Worm (Caenorhabditis elegans): ENCODE results near the gene C54E4.1.
"Not testable (repeated sequence)": the region's sequence is repeated elsewhere in the genome, so short reads cannot be mapped to it uniquely, and the experiment has no call there.

C54E4.1 gene

DNA sequence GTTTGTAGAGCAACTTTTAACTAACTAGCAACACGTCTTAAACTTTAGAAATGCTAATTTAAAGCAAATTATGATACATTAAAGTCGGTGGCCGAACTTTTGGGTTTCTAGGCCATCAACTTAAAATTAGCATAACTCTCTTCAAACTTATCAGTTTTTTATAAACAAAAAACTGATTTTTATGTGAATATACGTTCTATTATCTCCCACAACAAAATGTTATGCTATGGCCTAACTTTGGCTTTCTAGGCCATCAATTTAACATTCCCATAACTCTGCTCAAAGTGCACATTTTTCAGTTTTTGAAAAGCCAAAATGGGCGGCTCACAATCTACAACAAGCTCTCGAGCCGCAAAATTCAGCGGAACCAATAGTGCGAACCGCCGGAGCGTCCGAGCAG is at the start of gene C54E4.1:
C54E4.1 (plus strand) TSS at position 301 of the 400 bp plus-strand sequence.
- TF ChIP-seq aly-2 (tag; optimal IDR thresholded peaks at IDR 0.05) (no peak), set-16 (GFP tag; IDR thresholded peaks at IDR 0.05) (peak; percentile 37; the same call in 1 of the 2 replicates), egl-43 (GFP tag; IDR thresholded peaks at IDR 0.05) (no peak), tra-1 (GFP tag; IDR thresholded peaks at IDR 0.05) (0 out of 2 replicates have a peak, but pooled peaks have one; percentile 38)

DNA sequence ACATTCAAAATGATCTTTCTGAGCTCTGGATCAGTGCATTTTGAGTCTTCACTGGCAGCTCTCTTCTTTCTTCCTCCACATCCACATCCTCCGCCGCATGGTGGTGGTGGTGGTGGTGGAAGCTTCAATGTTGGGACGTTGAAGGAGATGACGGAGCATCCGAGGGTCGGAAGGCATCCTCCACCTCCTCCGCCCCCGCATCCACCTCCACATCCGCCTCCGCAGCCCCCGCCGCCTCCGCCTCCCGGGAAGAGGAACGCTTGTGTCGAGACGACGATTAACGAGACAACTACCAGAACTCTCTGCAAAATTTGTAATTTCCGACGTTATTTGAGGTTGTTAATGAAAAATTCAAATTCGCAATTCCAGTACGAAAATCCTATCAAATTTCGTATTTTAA is 48.0 kb upstream of the C54E4.1 start:
- TF ChIP-seq Y75B8A.6 (GFP tag; IDR thresholded peaks at IDR 0.05) (no peak), set-16 (GFP tag; IDR thresholded peaks at IDR 0.05) (peak; percentile 96), madf-5 (GFP tag; IDR thresholded peaks at IDR 0.05) (0 out of 4 replicates have a peak, but pooled peaks of 1 of the 2 experiments have one; percentile 18)

DNA sequence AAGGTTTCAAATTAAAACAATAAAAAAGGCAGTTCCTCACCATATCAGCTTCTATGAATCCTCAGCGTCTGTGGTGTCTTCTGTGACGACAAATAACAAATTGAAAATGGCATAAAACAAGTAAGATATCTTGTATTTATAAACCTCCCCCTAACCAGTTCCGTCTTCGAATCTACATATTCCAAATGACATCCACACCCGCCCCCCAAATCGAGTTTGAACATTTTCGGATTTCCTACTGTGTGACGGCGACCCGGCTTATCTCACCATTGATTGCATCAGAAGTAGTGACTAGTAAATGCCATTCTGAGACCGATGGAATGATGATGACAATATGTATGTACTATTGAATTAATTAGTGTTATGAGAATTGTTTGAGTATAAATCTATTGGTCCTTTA is 46.6 kb upstream of the C54E4.1 start, which contains the start of gene grl-20:
grl-20 (minus strand) TSS at position 101 of the 400 bp plus-strand sequence.
- TF ChIP-seq snpc-4 (tag; optimal IDR thresholded peaks at IDR 0.05) (no peak), unc-62 (GFP tag; optimal IDR thresholded peaks at IDR 0.05 in 1 of 2) (peak in 1 of 2 experiments; percentile 27), unc-62 (tag; optimal IDR thresholded peaks at IDR 0.05) (no peak), tra-1 (GFP tag; IDR thresholded peaks at IDR 0.05) (no peak), vab-7 (GFP tag; IDR thresholded peaks at IDR 0.05) (no peak)

DNA sequence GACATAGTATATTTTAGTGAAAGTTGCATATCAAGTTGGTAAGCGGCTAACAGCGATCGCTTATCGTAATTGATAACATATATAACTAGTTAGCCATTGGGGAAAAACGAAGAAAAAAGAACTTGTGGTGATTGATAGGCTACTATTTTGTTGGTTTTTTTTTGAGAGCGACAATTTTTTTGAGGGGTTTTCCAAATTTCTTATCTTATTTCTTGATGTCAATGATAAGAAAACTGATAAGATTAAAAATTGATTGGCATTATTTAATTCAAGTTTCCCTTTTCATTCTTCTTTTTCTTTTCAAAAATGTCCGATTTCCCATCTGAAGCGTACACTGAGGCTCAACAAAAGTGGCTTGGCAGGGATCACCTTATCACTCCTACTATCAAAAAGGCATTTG is 44.7 kb upstream of the C54E4.1 start, which contains the start of gene prmt-6:
prmt-6 (plus strand) TSS at position 252 of the 400 bp plus-strand sequence.
- TF ChIP-seq nhr-28 (tag; optimal IDR thresholded peaks at IDR 0.05) (peak; percentile 54), snpc-4 (tag; optimal IDR thresholded peaks at IDR 0.05) (no peak), pqm-1 (tag; optimal IDR thresholded peaks at IDR 0.05) (peak; percentile 51), tag-97 (GFP tag; IDR thresholded peaks at IDR 0.05) (no peak), dmd-6 (GFP tag; IDR thresholded peaks at IDR 0.05) (peak; percentile 54; the same call in 1 of the 2 replicates)

DNA sequence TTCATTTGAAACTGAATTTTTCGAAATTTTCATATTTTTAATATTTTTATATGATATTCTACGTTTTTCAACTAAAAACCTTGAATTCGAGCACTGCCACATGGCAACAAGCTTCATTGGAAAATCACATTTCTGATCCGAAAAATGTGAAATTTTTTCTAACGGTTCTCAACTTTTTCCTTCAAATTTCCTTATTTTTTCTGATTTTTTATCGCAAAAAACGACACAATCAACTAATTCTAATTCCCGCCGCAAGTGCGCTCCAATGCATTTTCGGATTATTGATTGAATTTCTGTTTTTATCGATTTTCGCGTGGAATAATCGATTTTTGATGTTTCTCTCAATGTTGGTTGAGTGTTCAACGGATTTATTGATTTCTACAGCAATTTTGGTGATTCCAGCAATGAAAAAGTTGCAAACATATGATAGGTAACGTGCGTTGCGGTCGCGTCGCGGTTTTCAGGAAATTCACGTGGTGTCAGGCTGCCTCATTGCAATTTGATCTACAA is 41.9 kb upstream of the C54E4.1 start, which contains the start of gene C23H5.12:
C23H5.12 (plus strand) TSS at position 51 of the 510 bp plus-strand sequence.
- TF ChIP-seq F10B5.3 (tag; optimal IDR thresholded peaks at IDR 0.05): no peak
- peak; percentile 82 for TF ChIP-seq ceh-28 (tag; optimal IDR thresholded peaks at IDR 0.05)

DNA sequence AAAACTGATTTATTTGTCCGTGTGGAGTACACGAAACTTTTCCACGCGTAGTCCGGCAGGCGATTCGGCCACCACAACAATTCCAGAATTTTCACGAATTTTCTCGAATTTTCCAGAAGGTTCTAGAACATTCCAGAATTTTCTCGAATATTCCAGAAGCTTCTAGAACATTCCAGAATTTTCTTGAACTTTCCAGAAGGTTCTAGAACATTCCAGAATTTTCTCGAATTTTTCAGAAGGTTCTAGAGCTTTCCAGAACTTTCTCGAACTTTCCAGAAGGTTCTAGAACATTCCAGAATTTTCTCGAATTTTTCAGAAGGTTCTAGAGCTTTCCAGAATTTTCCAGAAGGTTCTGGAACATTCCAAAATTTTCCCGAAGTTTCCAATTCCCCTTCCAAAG is 39.5 kb upstream of the C54E4.1 start:
- TF ChIP-seq lin-38 (GFP tag; IDR thresholded peaks at IDR 0.05) (0 out of 2 replicates have a peak, but pooled peaks have one; percentile 36), ctbp-1 (GFP tag; IDR thresholded peaks at IDR 0.05) (0 out of 2 replicates have a peak, but pooled peaks have one; percentile 23), arid-1 (GFP tag; conservative IDR thresholded peaks at IDR 0.05) (peak; percentile 40; the same call in 1 of the 2 replicates), snpc-1.2 (GFP tag; IDR thresholded peaks at IDR 0.05) (0 out of 2 replicates have a peak, but pooled peaks have one; percentile 18), pha-4 (GFP tag; IDR thresholded peaks at IDR 0.05) (0 out of 2 replicates have a peak, but pooled peaks have one; percentile 16)
- not testable (repeated sequence) for TF ChIP-seq pha-4 (tag; optimal IDR thresholded peaks at IDR 0.05)

DNA sequence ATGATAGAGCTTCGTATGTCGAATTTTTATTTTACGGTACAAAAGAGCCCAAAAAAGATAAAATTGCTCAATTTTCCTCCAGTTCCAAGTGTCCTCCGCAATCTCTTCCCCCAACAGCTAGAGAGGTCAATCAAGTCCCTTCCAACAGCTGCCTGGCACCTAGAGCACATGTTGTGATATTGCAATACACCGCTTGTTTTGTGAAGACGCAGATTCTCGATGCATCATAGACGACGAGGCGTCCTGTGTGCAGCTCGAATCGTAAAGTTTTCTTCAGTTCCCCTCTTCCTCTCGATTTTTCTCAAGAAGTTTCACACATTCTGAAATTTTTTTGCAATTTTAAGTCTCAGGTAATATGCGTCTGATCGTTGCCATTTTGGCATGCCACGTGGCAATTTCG is 38.8 kb upstream of the C54E4.1 start, which contains the start of gene test-1:
test-1 (plus strand) TSS at position 345 of the 400 bp plus-strand sequence.
- TF ChIP-seq F10B5.3 (tag; optimal IDR thresholded peaks at IDR 0.05) (no peak), nhr-237 (tag; optimal IDR thresholded peaks at IDR 0.05) (no peak), dmd-8 (GFP tag; IDR thresholded peaks at IDR 0.05) (no peak), zip-2 (tag; optimal IDR thresholded peaks at IDR 0.05) (no peak), spr-1 (tag; optimal IDR thresholded peaks at IDR 0.05) (no peak), snpc-4 (tag; optimal IDR thresholded peaks at IDR 0.05) (no peak), madf-5 (GFP tag; IDR thresholded peaks at IDR 0.05) (no peak), daf-16 (GFP tag; optimal IDR thresholded peaks at IDR 0.05) (no peak), daf-16 (tag; optimal IDR thresholded peaks at IDR 0.05) (no peak), F26F4.8 (GFP tag; conservative IDR thresholded peaks at IDR 0.05) (no peak), lir-3 (tag; optimal IDR thresholded peaks at IDR 0.05) (no peak), nhr-42 (GFP tag; IDR thresholded peaks at IDR 0.05) (no peak)
